Worm (Caenorhabditis elegans): Measurements from ENCODE around the gene srx-115.

The srx-115 gene

ce11 chrV:8732934-8733333 lies 38.8 kb upstream of the srx-115 start, which contains the start of gene ZC196.4:
ZC196.4 (plus strand) TSS chrV:8733106.
- TF ChIP-seq nhr-77 (tag; optimal IDR thresholded peaks at IDR 0.05), result no peak
- no peak for TF ChIP-seq nhr-28 (tag; optimal IDR thresholded peaks at IDR 0.05)
- TF ChIP-seq egl-27 (tag; optimal IDR thresholded peaks at IDR 0.05), result no peak
- TF ChIP-seq skn-1 (tag; optimal IDR thresholded peaks at IDR 0.05), result no peak
- TF ChIP-seq ztf-11 (tag; optimal IDR thresholded peaks at IDR 0.05), result no peak
- TF ChIP-seq aly-2 (tag; optimal IDR thresholded peaks at IDR 0.05), result no peak
- TF ChIP-seq elt-2 (tag; optimal IDR thresholded peaks at IDR 0.05), result peak; percentile 36

- TF ChIP-seq nhr-28 (tag; optimal IDR thresholded peaks at IDR 0.05) (no peak), mef-2 (tag; optimal IDR thresholded peaks at IDR 0.05) (no peak), egl-27 (tag; optimal IDR thresholded peaks at IDR 0.05) (no peak), nhr-77 (tag; optimal IDR thresholded peaks at IDR 0.05) (no peak), F16B12.6 (tag; optimal IDR thresholded peaks at IDR 0.05) (no peak), nhr-85 (tag) (no peak), ceh-8 (GFP tag; optimal IDR thresholded peaks at IDR 0.05) (no peak), unc-98 (GFP tag; IDR thresholded peaks at IDR 0.05) (no peak), ztf-11 (tag; optimal IDR thresholded peaks at IDR 0.05) (no peak), ceh-88 (GFP tag; IDR thresholded peaks at IDR 0.05) (no peak), sup-37 (GFP tag; optimal IDR thresholded peaks at IDR 0.05) (no peak), lir-3 (tag; optimal IDR thresholded peaks at IDR 0.05; ENCODE audit: poor library complexity) (no peak), fos-1 (tag; optimal IDR thresholded peaks at IDR 0.05) (no peak), lin-15B (tag; optimal IDR thresholded peaks at IDR 0.05) (no peak), zag-1 (tag; optimal IDR thresholded peaks at IDR 0.05) (no peak), pax-3 (tag; optimal IDR thresholded peaks at IDR 0.05) (no peak), ces-1 (GFP tag; optimal IDR thresholded peaks at IDR 0.05) (no peak), dsc-1 (tag; optimal IDR thresholded peaks at IDR 0.05) (no peak), zip-4 (GFP tag; optimal IDR thresholded peaks at IDR 0.05) (no peak), elt-3 (tag; optimal IDR thresholded peaks at IDR 0.05) (no peak)
Measured at ce11 chrV:8736369-8736768, 35.3 kb upstream of the srx-115 start, which contains the start of gene ZC196.3. ZC196.3 (plus strand) TSS chrV:8736669.

- TF ChIP-seq unc-30 (tag; optimal IDR thresholded peaks at IDR 0.05) (no peak), efl-1 (optimal IDR thresholded peaks at IDR 0.05) (no peak), efl-1 (GFP tag; optimal IDR thresholded peaks at IDR 0.05 in 1 of 2) (no peak), Y116A8C.19 (tag; optimal IDR thresholded peaks at IDR 0.05; ENCODE audit: borderline replicate concordance) (no peak), hpl-2 (GFP tag; optimal IDR thresholded peaks at IDR 0.05) (no peak), aha-1 (tag; optimal IDR thresholded peaks at IDR 0.05) (no peak), nhr-90 (tag; optimal IDR thresholded peaks at IDR 0.05; ENCODE audit: poor library complexity) (no peak), zag-1 (tag; optimal IDR thresholded peaks at IDR 0.05) (no peak), ama-1 (optimal IDR thresholded peaks at IDR 0.05) (no peak), dpl-1 (GFP tag; optimal IDR thresholded peaks at IDR 0.05) (no peak), ceh-8 (GFP tag; optimal IDR thresholded peaks at IDR 0.05) (no peak), nhr-47 (tag; optimal IDR thresholded peaks at IDR 0.05) (no peak), C16A3.4 (tag; optimal IDR thresholded peaks at IDR 0.05) (no peak), ceh-88 (GFP tag; IDR thresholded peaks at IDR 0.05) (no peak), nhr-237 (tag; optimal IDR thresholded peaks at IDR 0.05) (no peak), tlp-1 (tag; optimal IDR thresholded peaks at IDR 0.05) (no peak), lin-14 (GFP tag; optimal IDR thresholded peaks at IDR 0.05) (no peak), irx-1 (tag; optimal IDR thresholded peaks at IDR 0.05) (no peak), ceh-82 (tag; optimal IDR thresholded peaks at IDR 0.05) (no peak), aly-2 (tag; optimal IDR thresholded peaks at IDR 0.05) (no peak)
Measured at ce11 chrV:8739136-8739535, 32.6 kb upstream of the srx-115 start, which contains the start of gene ZC196.2. ZC196.2 (plus strand) TSS chrV:8739436.
